Fruit fly (Drosophila melanogaster): ENCODE data around the gene CG13297.

- TF ChIP-seq br (GFP tag; optimal IDR thresholded peaks at IDR 0.05) = no peak
- TF ChIP-seq Hnf4 (GFP tag; optimal IDR thresholded peaks at IDR 0.05) = no peak
Measured at dm6 chr3L:6161997-6162396, 4.8 kb upstream of the CG13297 start.

All from whole organism, wandering third instar larva.